Fruit fly (Drosophila melanogaster): Measurements from ENCODE around the gene CG15343.
A peak's percentile ranks its signal among the peaks of the same experiment; 100 is the strongest.

Gene CG15343

dm6 chrX:8273291-8273690 lies 315 bp downstream of the CG15343 start, which contains the start of gene CG1636:
TSS of gene CG1636 (plus strand) at chrX:8273412.
- TF ChIP-seq Ets21C (GFP tag; optimal IDR thresholded peaks at IDR 0.05), result no peak
- no peak for TF ChIP-seq ss (GFP tag; optimal IDR thresholded peaks at IDR 0.05)
- TF ChIP-seq Sox14 (GFP tag; optimal IDR thresholded peaks at IDR 0.05), result no peak
- no peak for TF ChIP-seq net (GFP tag; optimal IDR thresholded peaks at IDR 0.05)
- TF ChIP-seq eg (GFP tag; IDR thresholded peaks at IDR 0.05), result no peak
- TF ChIP-seq Hr39 (GFP tag; optimal IDR thresholded peaks at IDR 0.05), result no peak
- TF ChIP-seq CG10631 (GFP tag; optimal IDR thresholded peaks at IDR 0.05), result no peak
- TF ChIP-seq CG7368 (GFP tag; optimal IDR thresholded peaks at IDR 0.05), result no peak
- TF ChIP-seq achi (GFP tag; optimal IDR thresholded peaks at IDR 0.05), result no peak
- no peak for TF ChIP-seq Hr4 (GFP tag; optimal IDR thresholded peaks at IDR 0.05)
- no peak for TF ChIP-seq dsx (GFP tag; optimal IDR thresholded peaks at IDR 0.05; ENCODE audit: poor library complexity, severe bottlenecking)
- TF ChIP-seq spab (GFP tag; optimal IDR thresholded peaks at IDR 0.05), result no peak
- no peak for TF ChIP-seq CG6163 (GFP tag; IDR thresholded peaks at IDR 0.05)
- TF ChIP-seq CG6854 (GFP tag; optimal IDR thresholded peaks at IDR 0.05), result no peak

- peak; percentile 53 for TF ChIP-seq fd85E (GFP tag; optimal IDR thresholded peaks at IDR 0.05)
- no peak for TF ChIP-seq dac (GFP tag; optimal IDR thresholded peaks at IDR 0.05)
- no peak for TF ChIP-seq CG8319 (GFP tag; optimal IDR thresholded peaks at IDR 0.05)
- TF ChIP-seq CG6808 (GFP tag; optimal IDR thresholded peaks at IDR 0.05), result peak; percentile 64
- peak in 1 of 2 experiments; percentile 63 for TF ChIP-seq salr (GFP tag; optimal IDR thresholded peaks at IDR 0.05)
- no peak for TF ChIP-seq Ets21C (GFP tag; optimal IDR thresholded peaks at IDR 0.05)
- peak; percentile 66 for TF ChIP-seq CG6276 (GFP tag; optimal IDR thresholded peaks at IDR 0.05)
- TF ChIP-seq CG6854 (GFP tag; optimal IDR thresholded peaks at IDR 0.05), result no peak
- TF ChIP-seq CG4318 (GFP tag; optimal IDR thresholded peaks at IDR 0.05), result peak; percentile 15
- TF ChIP-seq CG31627 (GFP tag; optimal IDR thresholded peaks at IDR 0.05), result no peak
- TF ChIP-seq spab (GFP tag; optimal IDR thresholded peaks at IDR 0.05), result peak; percentile 44
- no peak for TF ChIP-seq Eip93F (GFP tag; optimal IDR thresholded peaks at IDR 0.05)
- no peak for TF ChIP-seq Sox15 (GFP tag; optimal IDR thresholded peaks at IDR 0.05)
- TF ChIP-seq Eip75B (GFP tag; optimal IDR thresholded peaks at IDR 0.05), result no peak
- TF ChIP-seq topi (GFP tag; optimal IDR thresholded peaks at IDR 0.05), result peak; percentile 29
- peak; percentile 71 for TF ChIP-seq Eip78C (GFP tag)
- TF ChIP-seq CG3032 (tag; optimal IDR thresholded peaks at IDR 0.05), result peak; percentile 65
- peak; percentile 13 for TF ChIP-seq Hr4 (GFP tag; optimal IDR thresholded peaks at IDR 0.05)
- peak; percentile 86 for TF ChIP-seq CG15336 (GFP tag; IDR thresholded peaks at IDR 0.05)
- TF ChIP-seq ss (GFP tag; optimal IDR thresholded peaks at IDR 0.05), result peak; percentile 62 to 63
- TF ChIP-seq CG6163 (GFP tag; IDR thresholded peaks at IDR 0.05), result peak; percentile 54
- peak; percentile 59 for TF ChIP-seq CG10631 (GFP tag; optimal IDR thresholded peaks at IDR 0.05)
- no peak for TF ChIP-seq CG7368 (GFP tag; optimal IDR thresholded peaks at IDR 0.05)
- peak; percentile 46 for TF ChIP-seq CG6792 (GFP tag; optimal IDR thresholded peaks at IDR 0.05)
- peak; percentile 58 for TF ChIP-seq CG3919 (GFP tag; optimal IDR thresholded peaks at IDR 0.05)
- TF ChIP-seq svp (GFP tag), result peak; percentile 71
- TF ChIP-seq CG11762 (GFP tag; optimal IDR thresholded peaks at IDR 0.05; ENCODE audit: insufficient read depth), result peak; percentile 38
- peak; percentile 68 for TF ChIP-seq CG34406 (GFP tag; optimal IDR thresholded peaks at IDR 0.05)
- peak; percentile 72 for TF ChIP-seq achi (GFP tag; optimal IDR thresholded peaks at IDR 0.05)
- peak; percentile 56 for TF ChIP-seq CG8632 (GFP tag; optimal IDR thresholded peaks at IDR 0.05)
- TF ChIP-seq fkh (GFP tag; optimal IDR thresholded peaks at IDR 0.05), result no peak
- TF ChIP-seq fd59A (GFP tag; optimal IDR thresholded peaks at IDR 0.05), result peak; percentile 23
- peak; percentile 66 for TF ChIP-seq CG32006 (GFP tag; optimal IDR thresholded peaks at IDR 0.05)
- TF ChIP-seq pdm3 (GFP tag; optimal IDR thresholded peaks at IDR 0.05), result peak; percentile 7
- TF ChIP-seq OdsH (GFP tag; optimal IDR thresholded peaks at IDR 0.05), result peak; percentile 48
- no peak for TF ChIP-seq Blimp-1 (GFP tag; optimal IDR thresholded peaks at IDR 0.05)
- peak; percentile 83 for TF ChIP-seq CG8119 (GFP tag; IDR thresholded peaks at IDR 0.05)
- TF ChIP-seq Sox102F (GFP tag; optimal IDR thresholded peaks at IDR 0.05), result peak; percentile 65
- TF ChIP-seq CG1621 (tag; optimal IDR thresholded peaks at IDR 0.05), result peak; percentile 41
- TF ChIP-seq Met (GFP tag; optimal IDR thresholded peaks at IDR 0.05), result peak; percentile 47
- TF ChIP-seq CG10669 (GFP tag; optimal IDR thresholded peaks at IDR 0.05), result peak; percentile 56
- no peak for TF ChIP-seq CG11902 (GFP tag; optimal IDR thresholded peaks at IDR 0.05)
These were observed 2.1 kb downstream of the CG15343 start, which contains the start of gene Corp for dm6 chrX:8271363-8272061. TSS of gene Corp (minus strand) at chrX:8271409.

All from whole organism, prepupa.